Worm (Caenorhabditis elegans): Measurements from ENCODE around the gene ZK455.5.

The ZK455.5 gene

ce11 chrX:11345471-11345870 lies 18.7 kb upstream of the ZK455.5 start:
- no peak for TF ChIP-seq C04F5.9 (tag; optimal IDR thresholded peaks at IDR 0.05)
- TF ChIP-seq zip-4 (GFP tag; optimal IDR thresholded peaks at IDR 0.05) = no peak

- TF ChIP-seq dpl-1 (GFP tag; optimal IDR thresholded peaks at IDR 0.05) (no peak), nhr-71 (tag; optimal IDR thresholded peaks at IDR 0.05) (peak; percentile 43), unc-98 (GFP tag; IDR thresholded peaks at IDR 0.05) (no peak), nhr-77 (tag; optimal IDR thresholded peaks at IDR 0.05) (no peak), snpc-4 (tag; optimal IDR thresholded peaks at IDR 0.05) (no peak), lir-3 (tag; optimal IDR thresholded peaks at IDR 0.05; ENCODE audit: poor library complexity) (no peak), isw-1 (GFP tag; IDR thresholded peaks at IDR 0.05) (no peak), unc-62 (GFP tag; optimal IDR thresholded peaks at IDR 0.05) (no peak), alr-1 (tag; optimal IDR thresholded peaks at IDR 0.05; ENCODE audit: borderline replicate concordance) (no peak), grh-1 (GFP tag; IDR thresholded peaks at IDR 0.05) (no peak), mef-2 (tag; optimal IDR thresholded peaks at IDR 0.05) (no peak), sptf-1 (tag; optimal IDR thresholded peaks at IDR 0.05) (no peak), rnt-1 (tag; optimal IDR thresholded peaks at IDR 0.05) (peak; percentile 47), mdl-1 (tag; optimal IDR thresholded peaks at IDR 0.05) (peak in 1 of 2 experiments; percentile 3), irx-1 (tag; optimal IDR thresholded peaks at IDR 0.05) (no peak), lin-14 (GFP tag; optimal IDR thresholded peaks at IDR 0.05) (peak; percentile 69), nhr-90 (tag; optimal IDR thresholded peaks at IDR 0.05; ENCODE audit: poor library complexity) (no peak), unc-130 (tag; optimal IDR thresholded peaks at IDR 0.05) (peak; percentile 45), F16B12.6 (tag; optimal IDR thresholded peaks at IDR 0.05) (no peak), pag-3 (tag; optimal IDR thresholded peaks at IDR 0.05; ENCODE audit: borderline replicate concordance, insufficient read depth) (no peak), nhr-84 (tag; optimal IDR thresholded peaks at IDR 0.05) (no peak), swsn-7 (tag; optimal IDR thresholded peaks at IDR 0.05) (no peak), ceh-82 (tag; optimal IDR thresholded peaks at IDR 0.05) (no peak), nhr-28 (tag; optimal IDR thresholded peaks at IDR 0.05) (no peak), aha-1 (tag; optimal IDR thresholded peaks at IDR 0.05) (no peak), hlh-4 (tag; optimal IDR thresholded peaks at IDR 0.05) (no peak), lin-15B (tag; optimal IDR thresholded peaks at IDR 0.05) (no peak), snu-23 (GFP tag; optimal IDR thresholded peaks at IDR 0.05) (peak; percentile 9), nhr-19 (GFP tag; conservative IDR thresholded peaks at IDR 0.05) (no peak; the same call in 1 of the 2 replicates), zag-1 (tag; optimal IDR thresholded peaks at IDR 0.05) (no peak), ama-1 (optimal IDR thresholded peaks at IDR 0.05) (no peak), lsy-2 (tag; optimal IDR thresholded peaks at IDR 0.05) (no peak), ztf-11 (tag; optimal IDR thresholded peaks at IDR 0.05) (no peak), blmp-1 (tag; optimal IDR thresholded peaks at IDR 0.05) (peak; percentile 19)
These were observed 18.2 kb upstream of the ZK455.5 start for ce11 chrX:11344899-11345298.

ce11 chrX:11340478-11340877 lies 13.8 kb upstream of the ZK455.5 start:
- no peak for TF ChIP-seq F16B12.6 (tag; optimal IDR thresholded peaks at IDR 0.05)
- TF ChIP-seq ceh-88 (GFP tag; IDR thresholded peaks at IDR 0.05) = no peak
- peak in 1 of 2 experiments; percentile 56 for TF ChIP-seq lin-35 (GFP tag; optimal IDR thresholded peaks at IDR 0.05)
- no peak for TF ChIP-seq efl-1 (optimal IDR thresholded peaks at IDR 0.05)
- peak in 1 of 2 experiments; percentile 73 for TF ChIP-seq efl-1 (GFP tag; optimal IDR thresholded peaks at IDR 0.05 in 1 of 2)
- peak; percentile 33 for TF ChIP-seq elt-2 (tag; optimal IDR thresholded peaks at IDR 0.05)
- TF ChIP-seq nhr-84 (tag; optimal IDR thresholded peaks at IDR 0.05) = no peak

Data from whole organism, L1 larva.